Fruit fly (Drosophila melanogaster) whole organism, larva: ENCODE results near the gene CG31191.

Experiments
- noc ChIP-seq: fragments of 200-800 bp; sonication (Bioruptor generic); optimal IDR thresholded peaks from 3 replicates; lab custom pipeline; 2019; ENCODE audit warnings: missing biosample characterization, mild to moderate bottlenecking, missing genetic modification characterization, moderate library complexity

CG31191 gene

DNA sequence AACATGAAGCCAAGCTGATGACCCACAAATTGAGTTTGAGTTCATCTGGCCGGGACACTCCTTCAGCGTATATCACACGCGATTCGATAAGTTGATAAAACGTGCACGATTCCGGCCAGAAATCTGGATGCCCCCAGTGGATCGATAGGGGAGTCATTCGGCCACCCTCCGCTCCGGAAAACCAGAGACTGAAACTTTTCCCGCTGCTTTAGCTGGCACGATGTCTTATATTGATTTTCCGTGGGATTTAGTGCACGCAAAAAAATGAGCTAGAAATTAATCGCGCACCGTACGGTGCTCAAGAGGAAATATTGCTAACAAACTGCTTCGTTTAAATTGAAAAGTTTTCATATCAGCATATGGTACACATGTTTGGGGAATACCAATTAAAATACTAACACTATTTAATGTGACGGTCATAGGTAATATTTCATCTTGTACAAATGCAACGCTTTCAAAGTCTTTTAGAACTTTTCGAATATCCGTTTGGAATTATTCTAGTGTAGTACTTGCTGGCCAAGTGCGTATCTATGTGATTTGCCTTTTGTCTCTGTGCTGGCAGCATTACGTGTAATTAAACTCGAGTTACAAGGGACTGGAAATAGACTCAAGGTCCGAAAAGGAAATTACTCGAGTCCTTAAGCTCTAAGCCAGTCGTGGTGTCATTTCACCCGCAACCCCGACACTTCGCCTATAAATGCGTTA lies 10.8 kb upstream of the CG31191 start:
- TF ChIP-seq noc (tag; lab: Kevin White, UChicago): no peak

DNA sequence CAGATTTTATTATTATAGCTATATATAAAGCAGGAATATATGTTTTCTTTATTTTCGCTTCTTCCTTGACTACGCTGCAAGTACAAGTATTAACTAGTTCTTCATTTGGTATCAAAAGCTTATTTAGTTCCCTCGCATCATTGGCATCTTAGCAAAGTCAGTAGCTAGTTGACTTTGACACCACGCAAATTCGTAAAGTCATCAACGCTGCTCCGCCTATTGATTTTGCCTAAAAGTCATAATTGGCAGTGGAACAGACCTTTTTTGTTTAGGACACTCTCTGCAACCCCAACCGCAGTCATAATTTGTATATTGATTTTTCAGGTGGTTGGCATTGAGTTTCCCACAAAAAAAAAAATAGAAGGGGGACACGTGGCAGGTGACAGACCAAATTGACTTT lies 9.8 kb upstream of the CG31191 start:
- no peak for TF ChIP-seq noc (tag; lab: Kevin White, UChicago)

DNA sequence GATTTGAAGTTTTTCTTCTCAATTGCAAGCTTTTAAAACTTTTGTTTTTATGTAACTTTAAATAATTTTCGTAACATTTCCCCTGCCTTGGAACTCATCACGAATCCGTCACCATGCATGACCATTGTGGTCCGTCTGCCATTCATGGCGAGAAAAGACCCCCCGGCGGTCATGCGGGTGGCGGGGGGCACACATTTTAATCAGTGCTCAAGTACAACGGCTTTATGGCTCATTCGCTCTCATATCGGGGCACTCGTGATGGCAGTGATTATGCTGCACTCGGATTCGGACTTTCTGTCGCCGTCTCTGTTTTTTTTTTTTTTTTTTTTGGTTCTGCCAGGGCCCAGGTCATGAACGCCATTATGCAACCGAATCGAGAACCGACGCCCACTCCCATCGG lies 9.2 kb upstream of the CG31191 start:
- TF ChIP-seq noc (tag; lab: Kevin White, UChicago): no peak

DNA sequence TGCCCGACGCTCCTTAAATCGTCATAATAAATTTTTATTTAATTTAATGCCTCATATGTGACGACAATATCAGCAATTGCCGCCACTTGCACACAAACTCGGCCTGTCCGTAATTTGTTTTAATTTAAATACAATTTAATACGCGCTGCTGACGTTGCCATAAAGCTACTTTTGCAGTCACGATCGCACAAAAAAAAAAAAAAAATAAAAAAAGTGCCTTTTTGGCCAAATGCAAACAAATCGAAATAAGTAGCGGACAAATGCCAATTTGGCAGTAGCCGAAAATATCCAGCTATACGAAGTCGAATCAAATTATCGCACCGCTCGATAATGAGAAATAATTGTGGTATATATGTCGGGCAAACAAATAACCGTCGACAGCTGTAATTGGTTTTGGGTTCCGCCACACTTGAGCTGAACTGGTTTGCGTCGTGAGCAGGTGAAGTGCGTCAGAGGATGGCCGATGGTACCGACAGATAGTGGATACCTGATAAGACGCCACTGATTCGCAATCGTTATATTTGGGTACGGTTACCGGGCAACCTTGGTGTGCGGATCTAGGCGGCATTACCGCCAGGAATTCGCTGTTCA lies 7.2 kb upstream of the CG31191 start:
- TF ChIP-seq noc (tag; lab: Kevin White, UChicago): no peak

DNA sequence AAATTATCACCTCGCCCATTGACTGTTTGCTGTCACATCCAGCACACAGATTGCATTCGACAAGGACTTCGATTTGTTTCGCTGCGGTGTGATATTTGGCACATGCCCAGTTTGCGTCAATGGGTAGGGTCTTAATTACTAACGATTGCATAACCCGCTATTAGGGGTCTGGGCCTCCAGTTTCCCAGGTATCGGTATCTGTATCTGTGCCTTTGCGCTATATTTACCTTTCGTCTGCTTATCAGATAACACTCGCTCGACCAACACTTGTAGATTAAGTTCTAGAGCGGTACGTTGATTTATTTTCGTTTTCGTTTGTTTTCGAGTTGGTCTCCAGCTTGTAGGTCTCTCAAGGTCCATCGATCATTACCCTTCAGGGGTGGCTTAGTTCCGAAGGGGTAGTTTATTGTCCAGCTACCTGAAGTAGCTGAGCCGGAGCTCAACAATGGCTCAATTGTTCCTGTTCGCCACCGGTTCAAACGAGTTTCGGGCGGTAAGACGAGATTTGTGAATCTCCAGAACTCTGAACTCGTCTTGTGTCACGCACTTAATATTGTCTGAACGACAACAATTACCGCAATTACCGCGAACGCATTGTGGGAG lies 6.1 kb upstream of the CG31191 start:
- TF ChIP-seq noc (tag; lab: Kevin White, UChicago): no peak

DNA sequence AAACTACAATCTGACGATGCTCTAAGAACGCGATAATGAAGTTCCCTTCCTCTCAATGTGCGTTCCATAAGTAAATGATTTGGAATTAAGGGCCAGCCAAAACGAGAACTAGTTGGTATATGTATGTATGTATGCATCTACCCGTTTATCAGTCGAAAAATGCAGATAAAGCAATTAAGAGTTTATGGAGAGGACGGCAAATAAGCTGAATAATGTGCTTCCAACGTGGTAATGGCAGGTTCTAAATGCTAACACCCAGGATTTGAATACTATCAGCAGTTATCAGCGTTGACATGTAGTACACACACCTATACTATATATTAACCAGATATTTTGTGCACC lies 5.3 kb upstream of the CG31191 start:
- no peak for TF ChIP-seq noc (tag; lab: Kevin White, UChicago)

DNA sequence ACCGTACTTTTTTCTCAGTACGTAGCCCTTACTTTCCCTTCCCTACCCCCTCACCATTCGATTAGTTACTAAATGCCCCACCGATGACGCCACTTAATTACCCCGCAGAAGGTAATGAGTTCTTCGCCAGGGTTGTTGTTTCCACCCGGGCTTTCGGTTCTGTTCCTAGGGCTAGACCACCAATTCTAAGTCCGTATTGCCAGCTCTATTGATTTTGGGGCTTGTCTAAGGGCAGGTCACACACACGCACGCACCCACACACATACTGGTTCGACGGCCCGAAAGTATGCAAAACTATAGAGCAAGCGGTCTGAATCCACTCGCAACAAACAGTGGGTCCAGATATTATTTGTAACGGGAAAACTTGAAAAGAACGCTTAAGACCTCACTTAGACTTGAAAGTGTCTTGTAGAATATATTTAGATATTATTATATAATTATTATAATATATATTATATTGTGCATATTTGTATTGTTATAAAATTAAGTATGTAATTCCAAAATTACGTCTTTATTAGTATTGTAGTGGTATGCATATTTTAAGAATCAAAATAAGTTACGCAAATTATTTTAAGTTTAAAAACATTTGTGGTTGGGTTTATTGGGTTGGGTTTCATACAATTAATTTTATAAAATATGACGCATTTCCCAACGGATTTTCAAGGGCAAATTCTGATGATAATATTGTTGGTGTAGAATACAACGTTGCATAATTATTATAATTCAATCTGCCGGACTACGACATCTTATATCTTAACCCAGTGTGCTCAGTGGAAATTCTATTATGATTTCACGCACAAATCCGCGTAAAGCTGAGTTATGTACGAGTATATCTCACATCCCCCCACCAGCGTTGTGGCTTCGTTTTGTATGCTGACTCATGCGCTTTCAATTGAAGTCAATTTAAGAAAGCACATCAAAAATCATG lies 4.7 kb upstream of the CG31191 start:
- no peak for TF ChIP-seq noc (tag; lab: Kevin White, UChicago)

DNA sequence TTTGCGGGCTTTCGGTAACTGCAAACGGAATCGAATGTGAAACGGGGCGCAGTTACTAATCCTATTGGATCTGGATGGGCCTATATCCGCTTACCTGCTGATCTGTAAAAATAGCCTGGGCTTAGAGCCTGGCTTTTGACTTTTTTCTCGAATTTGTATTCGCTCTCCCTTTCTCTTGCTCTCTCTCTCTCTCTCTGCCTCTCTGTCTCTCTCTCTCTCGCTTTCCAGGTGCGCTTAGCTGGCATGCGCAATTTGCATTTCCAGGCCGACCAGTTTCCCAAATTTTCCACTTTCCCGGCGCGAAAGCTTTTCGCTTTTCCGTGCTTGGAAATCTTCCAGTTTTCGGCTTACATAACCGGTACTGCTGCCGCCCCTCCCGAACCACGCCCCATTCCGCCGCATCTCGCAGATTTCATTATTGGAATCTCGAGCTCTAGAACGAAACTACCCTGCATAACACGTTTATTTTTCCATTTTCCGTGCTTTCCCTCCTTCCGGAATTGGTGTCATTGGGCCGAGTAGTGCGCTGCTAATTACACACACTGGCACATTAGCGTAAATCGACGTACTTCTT lies 3.9 kb upstream of the CG31191 start:
- no peak for TF ChIP-seq noc (tag; lab: Kevin White, UChicago)

DNA sequence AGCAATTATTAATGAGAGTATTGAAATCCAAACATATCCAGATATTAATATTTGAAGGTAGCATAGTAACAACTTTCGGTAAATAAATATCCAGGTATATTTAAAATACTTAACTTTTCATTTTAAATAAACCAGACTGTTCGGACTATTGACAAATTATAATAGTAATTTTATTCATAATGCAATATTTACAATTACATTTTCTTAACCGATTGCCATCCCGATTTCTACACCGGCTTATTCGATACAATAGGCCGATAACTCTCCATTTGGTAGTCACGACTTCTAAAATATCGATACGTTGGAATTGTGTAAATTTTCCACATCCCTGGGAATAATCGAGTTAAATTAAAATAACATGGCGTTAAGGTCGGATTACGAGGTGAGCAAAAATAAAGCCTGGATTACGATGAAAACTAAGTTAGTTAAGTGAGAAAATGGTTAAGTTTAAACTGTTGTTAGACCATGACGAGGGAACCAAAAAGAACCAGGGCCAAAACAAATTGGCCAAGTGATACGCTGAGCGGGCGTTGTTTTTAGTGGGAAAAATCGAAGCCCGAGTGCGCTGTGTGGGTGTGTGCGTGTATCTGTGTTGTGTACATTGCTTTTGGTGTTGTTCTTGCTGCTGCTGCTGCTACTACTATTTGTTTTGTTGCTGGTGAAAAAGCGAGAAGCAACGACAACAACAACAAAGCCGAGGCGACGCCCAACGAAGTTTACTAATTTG lies 3.3 kb upstream of the CG31191 start, which contains the start of gene Atpalpha:
TSS of gene Atpalpha (plus strand) at position 267 of the 727 bp plus-strand sequence.
- no peak for TF ChIP-seq noc (tag; lab: Kevin White, UChicago)

DNA sequence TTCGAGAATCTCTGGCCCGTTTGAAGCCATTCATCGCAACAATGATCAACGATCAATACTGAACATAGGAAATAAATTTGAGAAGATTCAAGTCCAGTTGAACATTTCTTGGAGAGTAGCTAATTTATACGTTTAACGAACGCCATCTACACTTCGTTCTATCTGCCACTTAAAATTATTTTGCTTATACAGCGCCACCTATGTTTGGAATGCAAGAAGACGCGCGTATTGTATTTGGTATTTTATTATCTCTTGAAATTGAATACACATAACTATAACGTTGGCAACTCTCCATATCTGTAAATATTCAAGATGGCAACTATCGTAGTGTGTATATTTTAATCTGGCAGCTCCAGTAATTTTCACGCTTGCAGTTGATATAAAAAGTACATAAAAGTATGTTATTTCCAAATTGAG lies 2.7 kb upstream of the CG31191 start:
- no peak for TF ChIP-seq noc (tag; lab: Kevin White, UChicago)

DNA sequence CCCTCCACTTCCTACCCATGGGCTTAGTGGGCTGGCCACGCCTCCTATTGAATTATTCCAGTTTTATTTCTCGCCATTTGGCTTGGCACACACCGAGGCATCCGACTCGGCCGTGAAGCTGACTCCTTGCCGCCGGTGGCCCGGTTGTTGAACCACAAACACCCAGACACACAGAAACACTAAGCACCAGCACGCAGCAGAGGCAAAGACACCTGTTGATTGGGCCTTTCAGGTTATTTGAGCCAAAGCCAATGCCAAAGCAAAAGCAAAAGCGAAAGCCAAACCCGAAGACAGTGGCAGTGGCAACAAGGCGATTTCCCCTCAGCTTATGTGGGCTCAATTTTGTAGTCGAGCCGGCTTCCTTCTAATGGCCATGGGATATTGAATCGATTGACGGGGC lies 1.4 kb upstream of the CG31191 start:
- no peak for TF ChIP-seq noc (tag; lab: Kevin White, UChicago)

DNA sequence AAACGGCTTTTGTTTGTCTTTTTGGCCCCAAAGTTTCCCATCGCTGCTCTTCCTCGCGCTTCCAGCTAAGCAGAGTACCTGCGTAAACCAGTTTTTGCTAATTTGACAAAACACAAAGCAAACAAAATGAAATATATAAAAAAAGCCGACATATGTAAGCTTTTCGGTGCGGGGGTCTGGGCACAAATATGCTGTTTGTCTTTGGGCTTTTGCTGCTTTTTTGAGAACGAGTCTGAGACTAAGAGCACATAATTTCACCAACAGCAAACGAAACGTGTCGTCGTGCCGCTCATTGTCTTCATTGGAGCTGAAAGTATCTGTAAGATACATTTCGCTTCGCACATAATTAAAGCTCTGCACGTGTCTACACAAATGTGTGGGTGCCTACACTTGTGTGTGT lies 29.5 kb downstream of the CG31191 start:
- peak; percentile 34 for TF ChIP-seq noc (tag; lab: Kevin White, UChicago)

DNA sequence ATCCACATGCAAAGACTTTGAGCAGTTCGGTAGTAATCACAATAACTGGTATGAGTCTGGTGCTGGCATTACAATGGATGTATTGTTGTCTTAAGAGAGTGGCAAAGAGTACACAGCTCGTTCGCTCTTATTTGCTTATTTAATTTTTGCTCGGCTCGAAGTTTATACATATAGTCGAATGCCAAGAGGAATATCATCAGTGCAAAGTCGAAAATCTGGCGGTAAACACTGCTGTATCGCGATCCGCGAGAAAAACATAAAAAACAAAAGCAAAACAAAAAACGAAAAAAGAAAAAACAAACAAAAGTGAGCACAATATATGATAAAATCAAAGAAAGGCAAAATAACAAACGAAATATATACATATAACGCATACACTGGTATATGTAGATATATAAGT lies 31.2 kb downstream of the CG31191 start, which contains the start of gene hdly:
TSS of gene hdly (plus strand) at position 194 of the 400 bp plus-strand sequence.
- TF ChIP-seq noc (tag; lab: Kevin White, UChicago): peak; percentile 70

DNA sequence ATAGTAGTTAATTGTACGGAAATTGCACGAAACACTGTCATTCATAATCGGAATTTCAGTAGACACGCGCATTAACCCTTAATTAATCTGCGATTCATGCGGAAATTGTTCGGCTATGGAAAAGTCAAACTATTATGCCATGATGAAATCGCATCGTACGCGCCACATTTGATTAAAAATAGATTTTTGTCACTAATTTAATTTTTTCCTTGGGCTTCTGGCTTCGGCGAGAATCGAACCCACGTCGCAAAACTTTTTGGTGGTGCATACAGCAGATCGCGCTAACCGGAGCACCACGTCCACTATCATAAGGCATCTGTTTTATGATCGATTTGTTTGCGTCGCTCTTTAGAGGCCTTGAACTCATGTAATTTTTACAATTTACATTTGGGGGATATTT lies 32.6 kb downstream of the CG31191 start:
- TF ChIP-seq noc (tag; lab: Kevin White, UChicago): no peak

DNA sequence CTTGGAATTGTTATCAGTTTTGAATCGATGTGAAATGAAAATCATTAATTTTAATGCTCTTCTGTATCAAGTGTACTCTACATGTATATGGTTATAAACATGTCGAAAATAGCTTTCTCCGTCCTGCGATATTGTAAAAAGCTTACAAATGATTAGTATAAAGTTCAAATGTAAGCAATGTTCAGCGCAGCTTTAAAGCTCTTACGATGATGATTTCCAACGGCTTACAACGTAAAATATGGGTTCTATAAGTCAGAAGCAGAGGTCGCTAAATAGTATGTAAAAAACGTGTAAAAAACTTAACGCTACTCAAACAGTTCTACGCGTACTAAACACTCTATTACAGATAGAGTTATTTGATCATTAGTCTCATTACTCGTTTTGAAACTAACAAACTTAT lies 36.7 kb downstream of the CG31191 start:
- TF ChIP-seq noc (tag; lab: Kevin White, UChicago): no peak
